Worm (Caenorhabditis elegans): ENCODE results near the gene nhr-7.

DNA sequence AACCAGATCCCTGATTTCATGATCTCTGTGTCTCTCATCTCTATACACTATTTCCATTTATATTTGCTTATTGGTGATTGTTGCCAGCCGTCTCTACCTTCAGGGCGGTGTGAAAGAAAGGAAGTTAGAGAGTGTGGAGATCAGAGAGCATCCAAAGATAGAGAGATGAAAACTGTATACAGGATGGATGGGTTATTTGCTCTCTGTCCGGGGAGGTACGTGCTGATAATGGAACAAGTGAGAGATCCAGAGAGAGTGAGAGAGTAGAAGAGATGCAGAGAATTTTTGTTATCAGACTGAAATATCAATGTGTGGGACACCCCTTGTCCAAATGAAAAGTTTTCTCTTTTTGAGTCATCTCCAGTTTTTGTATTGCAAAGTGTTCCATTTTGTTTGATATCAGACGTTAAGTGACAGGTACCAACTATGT lies 13.0 kb upstream of the nhr-7 start:
- TF ChIP-seq unc-62 (GFP tag; optimal IDR thresholded peaks at IDR 0.05): no peak
- no peak for TF ChIP-seq zag-1 (tag; optimal IDR thresholded peaks at IDR 0.05)
- TF ChIP-seq lsy-2 (tag; optimal IDR thresholded peaks at IDR 0.05): no peak
- TF ChIP-seq lin-13 (GFP tag; optimal IDR thresholded peaks at IDR 0.05): no peak
- TF ChIP-seq nhr-12 (tag; optimal IDR thresholded peaks at IDR 0.05): no peak
- no peak for TF ChIP-seq skn-1 (tag; optimal IDR thresholded peaks at IDR 0.05)
- TF ChIP-seq nhr-11 (tag; optimal IDR thresholded peaks at IDR 0.05): no peak
- TF ChIP-seq snpc-4 (tag; optimal IDR thresholded peaks at IDR 0.05): no peak
- TF ChIP-seq egl-27 (tag; optimal IDR thresholded peaks at IDR 0.05): no peak
